Fruit fly (Drosophila melanogaster) ovary, adult (tissue): ENCODE results near the gene CG42526.

Source experiments
- CG17801 ChIP-seq: fragments of 200-800 bp; optimal IDR thresholded peaks from 2 replicates; lab custom pipeline; 2019; ENCODE audit warnings: missing biosample characterization, mild to moderate bottlenecking, missing genetic modification characterization, moderate library complexity; ENCODE audit not compliant: partially characterized antibody

Gene CG42526

DNA sequence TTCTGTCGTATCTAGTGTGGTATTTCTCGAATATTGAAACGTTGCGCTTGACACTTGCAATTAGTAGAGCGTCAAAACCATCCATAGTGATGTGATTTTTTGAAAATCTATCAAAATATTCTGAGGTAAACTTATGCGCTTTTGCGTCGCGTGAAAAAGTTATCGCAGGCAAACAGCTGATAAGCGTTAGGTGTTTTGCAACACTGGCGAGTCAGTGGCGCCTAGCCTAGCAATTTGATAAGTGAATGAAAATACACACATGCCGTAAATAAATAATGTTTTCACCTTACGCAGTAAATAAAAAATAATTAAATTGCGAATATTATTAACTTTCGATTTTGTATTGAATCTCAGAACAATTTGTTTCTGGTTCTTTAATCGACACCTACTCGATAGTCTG is at the start of gene CG42526:
Gene CG42526, minus strand, starts transcription at position 85 of the 400 bp plus-strand sequence.
- TF ChIP-seq CG17801, result peak; percentile 18

dm6 chr3L:9476829-9477228 is 41.6 kb upstream of the CG42526 start, which contains the start of the genes Uch-L5 and Jarid2:
Gene Uch-L5, minus strand, starts transcription at chr3L:9476965.
Gene Jarid2, plus strand, starts transcription at chr3L:9477038.
- peak; percentile 79 for TF ChIP-seq CG17801

- no peak for TF ChIP-seq CG17801
These were observed 36.1 kb upstream of the CG42526 start for dm6 chr3L:9471151-9471903.

- TF ChIP-seq CG17801, result no peak
These were observed 33.9 kb upstream of the CG42526 start for dm6 chr3L:9469079-9469478.

DNA sequence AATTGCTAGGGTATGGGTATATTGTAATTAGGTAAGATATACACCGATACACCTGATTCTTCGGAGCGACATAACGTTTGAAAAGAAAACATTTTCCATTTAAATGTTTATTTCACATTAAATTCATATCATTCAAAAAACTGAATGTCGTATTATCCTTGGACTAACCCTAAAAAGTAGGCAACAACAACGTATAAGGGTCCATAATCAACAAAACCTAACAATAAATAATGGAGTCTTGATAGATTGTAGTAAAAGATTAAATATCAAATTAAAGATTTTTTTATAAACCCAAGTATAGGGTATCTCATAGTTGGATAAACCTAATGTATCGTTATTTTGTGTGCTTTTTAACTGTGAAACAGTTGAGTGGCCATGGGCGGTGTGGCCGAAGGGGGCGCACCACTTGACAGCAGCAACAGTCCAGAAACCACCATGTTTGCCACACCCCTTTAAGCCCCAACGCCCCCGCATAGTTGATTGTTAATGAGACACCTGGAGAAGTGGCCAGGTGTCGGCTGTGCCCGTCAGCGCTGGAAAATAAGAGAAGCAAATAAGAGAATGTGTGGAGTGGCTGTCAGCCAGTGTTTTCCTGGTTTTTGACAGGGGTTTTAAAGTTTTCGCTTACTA is 33.2 kb upstream of the CG42526 start:
- no peak for TF ChIP-seq CG17801

DNA sequence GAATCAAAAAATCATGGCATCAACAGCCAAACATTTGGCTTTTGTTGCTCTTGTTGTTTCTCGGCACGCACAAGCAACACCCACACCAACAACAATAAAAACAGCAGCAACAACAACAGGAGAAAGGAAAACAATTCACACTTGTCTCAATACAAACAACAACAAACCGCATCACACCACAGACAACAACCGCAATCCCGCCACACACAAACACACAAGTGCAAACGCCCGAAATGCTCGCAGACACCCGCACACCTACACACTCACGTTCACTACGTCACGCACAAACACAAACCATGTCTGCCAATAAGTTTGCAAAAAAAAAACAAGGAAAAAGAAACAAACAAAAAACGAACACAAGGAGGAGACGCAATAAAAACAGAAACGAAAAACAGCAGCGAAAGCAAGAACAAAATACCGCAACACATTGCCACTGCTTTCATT is 32.6 kb upstream of the CG42526 start:
- no peak for TF ChIP-seq CG17801

dm6 chr3L:9467267-9467666 is 32.1 kb upstream of the CG42526 start:
- no peak for TF ChIP-seq CG17801

dm6 chr3L:9466595-9466994 is 31.4 kb upstream of the CG42526 start:
- no peak for TF ChIP-seq CG17801

dm6 chr3L:9465652-9466244 is 30.5 kb upstream of the CG42526 start:
- TF ChIP-seq CG17801, result no peak

DNA sequence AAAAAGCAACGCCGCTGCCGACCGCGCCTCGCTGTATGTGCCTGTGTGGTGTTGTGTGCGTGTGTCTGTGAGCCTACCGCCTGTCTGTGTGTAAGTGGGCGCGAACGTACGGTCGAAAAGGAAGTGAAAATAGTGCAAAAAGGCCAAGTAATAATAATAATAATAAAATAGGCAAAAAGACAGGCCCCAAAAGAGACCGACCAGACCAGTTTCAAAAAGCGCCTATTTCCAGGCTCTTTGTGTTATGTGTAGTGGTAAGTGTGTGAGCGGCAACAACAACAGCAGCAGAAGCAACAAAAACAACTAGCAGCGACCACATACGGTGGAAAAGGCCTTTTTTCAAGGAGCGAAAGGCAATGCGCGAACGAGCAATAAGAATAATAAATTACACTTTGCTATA is 27.6 kb upstream of the CG42526 start:
- no peak for TF ChIP-seq CG17801

DNA sequence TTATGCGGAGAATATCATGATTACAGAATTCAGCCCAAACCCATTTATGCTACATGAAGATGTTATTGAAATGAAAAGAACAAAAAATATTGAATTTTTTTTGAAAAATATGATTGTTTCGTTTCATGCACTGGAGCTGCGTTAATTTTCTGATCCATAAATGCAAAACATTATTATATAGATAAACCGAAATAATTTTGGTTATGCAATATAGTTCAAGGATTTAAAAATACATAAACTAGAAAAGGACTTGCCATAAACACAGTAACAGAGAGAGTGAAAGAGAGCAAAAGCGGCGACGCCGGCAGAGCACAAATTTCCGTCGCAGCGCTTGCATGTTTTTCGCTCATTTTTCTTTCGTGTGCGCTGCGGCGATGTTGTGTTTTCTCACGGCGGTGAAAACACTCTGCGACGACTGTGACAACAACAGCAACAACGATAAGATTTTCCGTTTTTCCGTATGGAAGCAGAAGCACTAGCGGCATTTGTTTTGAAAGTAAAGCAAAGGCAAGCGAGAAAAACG is 27.1 kb upstream of the CG42526 start:
- peak; percentile 89 for TF ChIP-seq CG17801

DNA sequence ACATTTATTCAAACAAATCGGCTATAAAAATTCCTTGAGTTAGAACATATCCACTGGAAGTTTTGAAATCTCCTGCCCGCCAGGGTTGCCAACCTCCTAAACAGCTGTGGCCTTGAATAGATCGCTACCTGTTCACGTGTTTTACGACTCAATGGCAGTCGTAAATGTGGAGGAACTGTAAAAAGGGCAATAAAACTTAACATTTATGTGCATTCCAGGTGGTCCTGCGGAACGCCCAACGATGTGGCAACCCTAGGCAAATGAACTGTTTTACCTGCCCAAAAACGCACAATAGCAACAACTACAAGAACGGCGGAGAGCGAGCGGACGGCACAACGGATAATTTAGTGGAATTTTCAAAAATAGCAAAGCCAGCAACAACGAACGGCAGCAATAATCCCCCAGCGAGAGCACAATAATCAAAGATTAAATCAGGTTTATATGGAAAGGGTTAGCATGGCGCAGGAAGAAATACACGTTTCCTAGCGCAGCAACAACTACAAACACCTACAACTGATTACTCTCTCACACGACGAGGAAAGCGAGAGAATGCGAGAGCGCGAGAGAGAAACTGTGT is 26.6 kb upstream of the CG42526 start:
- TF ChIP-seq CG17801, result no peak

- peak; percentile 82 for TF ChIP-seq CG17801
These were observed 25.7 kb upstream of the CG42526 start, which contains the start of the genes CG3434 and CG44838 for dm6 chr3L:9460775-9461491. Gene CG3434, minus strand, starts transcription at chr3L:9460799. Gene CG44838, plus strand, starts transcription at chr3L:9461050.

- peak; percentile 94 for TF ChIP-seq CG17801
These were observed 22.5 kb upstream of the CG42526 start, which contains the start of gene CG3437 for dm6 chr3L:9457619-9458092. Gene CG3437, minus strand, starts transcription at chr3L:9457669.

dm6 chr3L:9456389-9456788 is 21.2 kb upstream of the CG42526 start:
- no peak for TF ChIP-seq CG17801
